Fruit fly (Drosophila melanogaster) whole organism, prepupa: ENCODE data around the gene CG7183.

ENCODE experiments used
- CG15336 ChIP-seq: fragments of 200-800 bp; sonication (Bioruptor generic); IDR thresholded peaks from 2 replicates; pipeline ENCODE4 v1.3.6; 2022; ENCODE audit warnings: missing biosample characterization, missing genetic modification characterization
- CG8632 ChIP-seq: fragments of 200-800 bp; sonication (Bioruptor generic); optimal IDR thresholded peaks from 3 replicates; lab custom pipeline; 2016; ENCODE audit warnings: missing biosample characterization, missing genetic modification characterization
- Ets96B ChIP-seq: fragments of 200-800 bp; optimal IDR thresholded peaks from 2 replicates; lab custom pipeline; 2019; ENCODE audit warnings: missing biosample characterization, mild to moderate bottlenecking, missing genetic modification characterization, moderate library complexity
- Met ChIP-seq: fragments of 200-800 bp; sonication (Bioruptor generic); optimal IDR thresholded peaks from 3 replicates; lab custom pipeline; 2016; ENCODE audit warnings: missing biosample characterization, missing genetic modification characterization
- Smox ChIP-seq: fragments of 200-800 bp; sonication (Bioruptor generic); optimal IDR thresholded peaks from 3 replicates; lab custom pipeline; 2016; ENCODE audit warnings: missing biosample characterization, missing genetic modification characterization
- Sox14 ChIP-seq: fragments of 200-800 bp; sonication (Bioruptor generic); optimal IDR thresholded peaks from 3 replicates; lab custom pipeline; 2016; ENCODE audit warnings: missing biosample characterization, missing genetic modification characterization
- vri ChIP-seq: fragments of 200-800 bp; sonication (Bioruptor generic); optimal IDR thresholded peaks from 3 replicates; lab custom pipeline; 2016; ENCODE audit warnings: missing biosample characterization, mild to moderate bottlenecking, missing genetic modification characterization

DNA sequence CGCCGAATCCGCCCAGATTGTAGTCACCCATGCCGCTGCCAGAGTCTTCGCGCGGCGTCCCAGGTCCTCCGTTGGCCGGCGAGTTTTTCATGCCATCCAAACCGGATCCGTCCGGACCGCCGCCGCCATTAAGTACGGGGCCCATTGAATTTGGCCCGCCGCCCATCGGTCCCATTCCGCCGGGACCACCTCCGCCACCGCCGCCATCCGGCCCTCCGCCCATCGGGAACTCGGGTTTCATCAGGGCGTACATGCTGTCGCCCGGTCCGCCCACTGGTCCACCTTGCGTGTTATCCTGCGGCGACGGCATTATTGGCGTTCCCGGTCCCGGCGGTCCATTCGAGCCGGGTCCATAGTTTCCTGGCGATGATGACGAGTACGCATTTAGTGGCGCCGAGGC, 25.2 kb downstream of the CG7183 start:
- TF ChIP-seq Ets96B (tag; lab: Kevin White, UChicago) (no peak), vri (GFP tag; lab: Kevin White, UChicago) (no peak), Met (GFP tag; lab: Kevin White, UChicago) (no peak), CG15336 (GFP tag; lab: Robert Waterston, UW) (no peak), Smox (no peak), Sox14 (no peak), CG8632 (GFP tag; lab: Kevin White, UChicago) (no peak)
